Fruit fly (Drosophila melanogaster): ENCODE results near the gene Brd8.

Gene Brd8

DNA sequence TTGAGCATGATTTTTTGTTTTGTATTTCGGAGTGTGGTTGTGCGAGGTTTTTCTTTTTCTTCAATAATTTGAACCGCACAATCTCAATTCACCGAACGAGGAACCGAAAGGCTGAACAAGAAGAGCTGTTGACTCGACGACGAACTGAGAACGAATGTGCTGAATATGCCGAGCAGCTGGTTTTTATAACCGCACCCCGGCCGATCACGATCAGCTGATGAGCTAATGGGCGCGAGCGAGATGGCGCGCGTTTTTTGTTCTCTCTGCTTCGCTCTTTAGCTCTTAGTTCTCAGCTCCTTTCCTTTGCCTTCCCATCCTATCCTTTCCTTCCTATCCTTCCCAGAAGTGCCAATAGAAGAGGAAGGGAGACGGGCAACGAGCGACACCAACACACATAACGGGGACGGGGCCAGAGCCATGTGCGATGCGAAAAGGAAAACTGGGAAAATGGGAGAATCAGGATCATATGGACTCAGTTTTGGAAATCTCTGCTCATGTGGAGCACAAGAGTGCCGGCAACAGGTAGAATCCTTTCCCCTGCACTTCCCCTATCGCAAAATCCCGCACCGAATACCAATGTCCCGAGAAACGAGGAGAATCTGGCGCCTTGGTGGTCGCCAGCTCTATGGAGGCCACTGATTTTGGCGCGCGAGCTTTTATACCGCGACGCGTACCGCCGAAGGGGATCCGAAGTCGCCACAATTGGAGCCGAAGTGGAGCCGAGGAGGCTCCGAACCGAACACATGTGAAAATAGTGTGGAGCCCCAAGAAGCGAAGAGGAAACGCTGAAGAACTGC, 32.1 kb downstream of the Brd8 start, which contains the start of gene stg (continued):
- TF ChIP-seq CG12391 (tag; optimal IDR thresholded peaks at IDR 0.05) (peak; percentile 2), danr (GFP tag; IDR thresholded peaks at IDR 0.05) (no peak), pros (GFP tag; optimal IDR thresholded peaks at IDR 0.05) (peak; percentile 85), CTCF (GFP tag; optimal IDR thresholded peaks at IDR 0.05) (peak; percentile 32), amos (GFP tag; IDR thresholded peaks at IDR 0.05; ENCODE audit: partially characterized antibody) (0 out of 2 replicates have a peak, but pooled peaks have one; percentile 27), lola (GFP tag; optimal IDR thresholded peaks at IDR 0.05) (no peak), bbx (GFP tag; IDR thresholded peaks at IDR 0.05; ENCODE audit: partially characterized antibody) (0 out of 2 replicates have a peak, but pooled peaks have one; percentile 40), CG4424 (GFP tag; optimal IDR thresholded peaks at IDR 0.05) (peak; percentile 22), unpg (GFP tag; optimal IDR thresholded peaks at IDR 0.05) (peak; percentile 15), Tbp (GFP tag; optimal IDR thresholded peaks at IDR 0.05) (peak; percentile 94), ftz-f1 (GFP tag; optimal IDR thresholded peaks at IDR 0.05) (peak; percentile 1), CG1529 (GFP tag; optimal IDR thresholded peaks at IDR 0.05) (no peak), MTF-1 (GFP tag; optimal IDR thresholded peaks at IDR 0.05; ENCODE audit: borderline replicate concordance) (peak; percentile 49), CG10431 (GFP tag; optimal IDR thresholded peaks at IDR 0.05) (peak; percentile 32), Optix (GFP tag; IDR thresholded peaks at IDR 0.05) (no peak), CG9727 (GFP tag; optimal IDR thresholded peaks at IDR 0.05) (no peak), fd102C (GFP tag; optimal IDR thresholded peaks at IDR 0.05) (peak; percentile 7), CG17568 (GFP tag; optimal IDR thresholded peaks at IDR 0.05) (peak; percentile 30), CG15269 (tag; optimal IDR thresholded peaks at IDR 0.05) (no peak), Dll (GFP tag; IDR thresholded peaks at IDR 0.05; ENCODE audit: partially characterized antibody) (peak; percentile 41; the same call in 1 of the 4 replicates), Bgb (GFP tag; IDR thresholded peaks at IDR 0.05; ENCODE audit: partially characterized antibody) (peak; percentile 46; the same call in 1 of the 2 replicates), psq (GFP tag; optimal IDR thresholded peaks at IDR 0.05) (peak; percentile 88), trem (tag; optimal IDR thresholded peaks at IDR 0.05) (peak; percentile 22), HLHmδ (GFP tag; optimal IDR thresholded peaks at IDR 0.05) (peak; percentile 87), CG10321 (GFP tag; IDR thresholded peaks at IDR 0.05) (peak; percentile 38; the same call in 1 of the 2 replicates), CG11695 (GFP tag; IDR thresholded peaks at IDR 0.05) (no peak), ci (GFP tag; IDR thresholded peaks at IDR 0.05) (peak; percentile 75; the same call in 2 of the 3 replicates), cg (GFP tag; optimal IDR thresholded peaks at IDR 0.05) (peak; percentile 37), crp (GFP tag; optimal IDR thresholded peaks at IDR 0.05) (peak; percentile 72 to 84), Neu2 (GFP tag; optimal IDR thresholded peaks at IDR 0.05; ENCODE audit: borderline replicate concordance) (no peak), Jarid2 (GFP tag; optimal IDR thresholded peaks at IDR 0.05) (peak; percentile 65), CG1603 (tag; optimal IDR thresholded peaks at IDR 0.05) (peak; percentile 18), CG13624 (GFP tag; optimal IDR thresholded peaks at IDR 0.05) (no peak), lilli (GFP tag; optimal IDR thresholded peaks at IDR 0.05) (peak; percentile 27), sens-2 (GFP tag; IDR thresholded peaks at IDR 0.05) (peak; percentile 21; the same call in 1 of the 2 replicates), Trl (optimal IDR thresholded peaks at IDR 0.05) (peak; percentile 49 to 58), Trl (GFP tag; optimal IDR thresholded peaks at IDR 0.05) (no peak), wdn (GFP tag; IDR thresholded peaks at IDR 0.05) (no peak), btn (GFP tag; optimal IDR thresholded peaks at IDR 0.05) (peak; percentile 5), Stat92E (GFP tag; optimal IDR thresholded peaks at IDR 0.05) (peak in 1 of 3 experiments; percentile 40), her (GFP tag; optimal IDR thresholded peaks at IDR 0.05) (peak; percentile 37), nom (GFP tag; optimal IDR thresholded peaks at IDR 0.05) (peak; percentile 47), sqz (GFP tag; optimal IDR thresholded peaks at IDR 0.05) (peak; percentile 26), vvl (GFP tag; IDR thresholded peaks at IDR 0.05) (0 out of 2 replicates have a peak, but pooled peaks have one; percentile 25), D19A (tag; optimal IDR thresholded peaks at IDR 0.05) (peak; percentile 37), CG15479 (GFP tag; optimal IDR thresholded peaks at IDR 0.05) (peak; percentile 17)
